Worm (Caenorhabditis elegans): ENCODE measurements around the gene adss-1.
A peak's percentile ranks its signal among the peaks of the same experiment; 100 is the strongest.

Gene adss-1

ce11 chrV:4865364-4865763 is 42.1 kb upstream of the adss-1 start, which contains the start of gene srd-32:
Gene srd-32 (plus strand): TSS chrV:4865664.
- TF ChIP-seq mdl-1 (tag; optimal IDR thresholded peaks at IDR 0.05) (no peak), daf-12 (tag; optimal IDR thresholded peaks at IDR 0.05) (no peak), pha-4 (tag; optimal IDR thresholded peaks at IDR 0.05) (no peak), fkh-2 (tag; optimal IDR thresholded peaks at IDR 0.05) (no peak), hmg-11 (tag; optimal IDR thresholded peaks at IDR 0.05) (no peak), ceh-16 (tag; optimal IDR thresholded peaks at IDR 0.05) (no peak), ZK546.5 (tag; optimal IDR thresholded peaks at IDR 0.05) (no peak), nhr-67 (tag; optimal IDR thresholded peaks at IDR 0.05) (no peak), ama-1 (optimal IDR thresholded peaks at IDR 0.05) (no peak), ztf-11 (tag; optimal IDR thresholded peaks at IDR 0.05) (no peak), tbx-2 (tag; optimal IDR thresholded peaks at IDR 0.05) (no peak), lin-15B (tag; optimal IDR thresholded peaks at IDR 0.05) (no peak), nhr-28 (tag; optimal IDR thresholded peaks at IDR 0.05) (no peak), nhr-11 (tag; optimal IDR thresholded peaks at IDR 0.05) (no peak), R02D3.7 (tag; optimal IDR thresholded peaks at IDR 0.05) (no peak)

ce11 chrV:4864330-4864729 is 41.1 kb upstream of the adss-1 start:
- TF ChIP-seq lin-15B (tag; optimal IDR thresholded peaks at IDR 0.05) (no peak), eor-1 (tag; optimal IDR thresholded peaks at IDR 0.05) (no peak), tbx-2 (tag; optimal IDR thresholded peaks at IDR 0.05) (no peak), nhr-67 (tag; optimal IDR thresholded peaks at IDR 0.05) (no peak), nhr-43 (tag; optimal IDR thresholded peaks at IDR 0.05; ENCODE audit: poor library complexity, severe bottlenecking) (no peak)

ce11 chrV:4862737-4863136 is 39.5 kb upstream of the adss-1 start, which contains the start of gene C37H5.13:
Gene C37H5.13 (minus strand): TSS chrV:4862965.
- TF ChIP-seq hmg-11 (tag; optimal IDR thresholded peaks at IDR 0.05) (peak; percentile 69), skn-1 (tag; optimal IDR thresholded peaks at IDR 0.05) (peak; percentile 4), nfya-1 (tag; optimal IDR thresholded peaks at IDR 0.05; ENCODE audit: insufficient read depth) (peak; percentile 27), nhr-23 (tag; optimal IDR thresholded peaks at IDR 0.05) (no peak), pha-4 (tag; optimal IDR thresholded peaks at IDR 0.05) (peak; percentile 74), ceh-82 (tag; optimal IDR thresholded peaks at IDR 0.05) (no peak), pqm-1 (tag; optimal IDR thresholded peaks at IDR 0.05) (peak; percentile 24)

ce11 chrV:4860525-4860924 is 37.3 kb upstream of the adss-1 start:
- peak; percentile 30 for TF ChIP-seq hmg-11 (tag; optimal IDR thresholded peaks at IDR 0.05)
- peak; percentile 53 for TF ChIP-seq nfya-1 (tag; optimal IDR thresholded peaks at IDR 0.05; ENCODE audit: insufficient read depth)
- no peak for TF ChIP-seq ceh-16 (tag; optimal IDR thresholded peaks at IDR 0.05)
- peak; percentile 1 for TF ChIP-seq nhr-23 (tag; optimal IDR thresholded peaks at IDR 0.05)
- TF ChIP-seq nhr-25 (tag; optimal IDR thresholded peaks at IDR 0.05) = peak; percentile 7

ce11 chrV:4857561-4857960 is 34.3 kb upstream of the adss-1 start:
- TF ChIP-seq ama-1 (optimal IDR thresholded peaks at IDR 0.05) (no peak), elt-3 (tag; optimal IDR thresholded peaks at IDR 0.05) (no peak)

- no peak for TF ChIP-seq pha-4 (tag; optimal IDR thresholded peaks at IDR 0.05)
Observed at ce11 chrV:4851969-4852368, 28.7 kb upstream of the adss-1 start.

ce11 chrV:4851138-4851537 is 27.9 kb upstream of the adss-1 start, which contains the start of gene nex-4:
Gene nex-4 (plus strand): TSS chrV:4851438.
- TF ChIP-seq nhr-12 (tag; optimal IDR thresholded peaks at IDR 0.05) (no peak), nhr-28 (tag; optimal IDR thresholded peaks at IDR 0.05) (no peak), unc-39 (tag; optimal IDR thresholded peaks at IDR 0.05) (no peak), pha-4 (tag; optimal IDR thresholded peaks at IDR 0.05) (no peak), nhr-11 (tag; optimal IDR thresholded peaks at IDR 0.05) (no peak), elt-3 (tag; optimal IDR thresholded peaks at IDR 0.05) (no peak), ztf-11 (tag; optimal IDR thresholded peaks at IDR 0.05) (no peak), daf-12 (tag; optimal IDR thresholded peaks at IDR 0.05) (no peak)

ce11 chrV:4850446-4850845 is 27.2 kb upstream of the adss-1 start:
- no peak for TF ChIP-seq pha-4 (tag; optimal IDR thresholded peaks at IDR 0.05)
- no peak for TF ChIP-seq daf-12 (tag; optimal IDR thresholded peaks at IDR 0.05)
- no peak for TF ChIP-seq jun-1 (tag; optimal IDR thresholded peaks at IDR 0.05)
- no peak for TF ChIP-seq elt-1 (tag; optimal IDR thresholded peaks at IDR 0.05)
- no peak for TF ChIP-seq lsy-12 (tag; optimal IDR thresholded peaks at IDR 0.05)
- TF ChIP-seq elt-2 (tag; optimal IDR thresholded peaks at IDR 0.05) = no peak
- no peak for TF ChIP-seq ama-1 (optimal IDR thresholded peaks at IDR 0.05)
- no peak for TF ChIP-seq unc-39 (tag; optimal IDR thresholded peaks at IDR 0.05)

Measured in whole organism, L3 larva.